Fruit fly (Drosophila melanogaster) S2 (cell line): ENCODE results near the gene CG6785.
"Not testable (repeated sequence)": the region's sequence is repeated elsewhere in the genome, so short reads cannot be mapped to it uniquely, and the experiment has no call there.

Source experiments
- CG8478 ChIP-seq: fragments of >200 bp; optimal IDR thresholded peaks from 2 replicates; lab custom pipeline; 2018
- CTCF ChIP-seq, 2 experiments: fragments of >200 bp; optimal IDR thresholded peaks; 2 replicates each; lab custom pipeline; 2018

DNA sequence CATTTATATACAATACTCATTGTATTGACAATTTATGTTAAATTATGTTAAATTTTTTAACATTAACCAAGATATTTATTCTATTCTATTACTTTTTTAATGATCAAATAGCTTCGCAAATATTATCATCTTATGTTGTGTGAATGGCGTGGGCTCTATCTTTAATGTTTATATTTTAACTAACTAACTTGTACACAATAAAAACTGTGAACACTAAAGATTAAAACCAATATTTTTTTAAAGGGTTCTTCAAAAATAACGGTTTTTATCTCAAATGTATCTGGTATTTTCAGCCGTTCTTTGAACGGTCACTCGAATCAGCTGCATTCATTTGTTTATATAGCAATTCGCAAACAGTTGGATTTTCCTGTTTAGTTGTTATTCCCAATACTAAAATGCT lies 48.5 kb downstream of the CG6785 start, which contains the start of gene Ada1-1:
- not testable (repeated sequence) for TF ChIP-seq CG8478 (lab: Kevin White, UChicago); CTCF (optimal IDR thresholded peaks at IDR 0.05; lab: Kevin White, UChicago)
